Worm (Caenorhabditis elegans): Measurements from ENCODE around the gene F28B4.1.

ce11 chrX:3181870-3182269, 23.0 kb upstream of the F28B4.1 start:
- TF ChIP-seq pha-4 (tag; optimal IDR thresholded peaks at IDR 0.05): no peak
- no peak for TF ChIP-seq unc-39 (tag; optimal IDR thresholded peaks at IDR 0.05)
- no peak for TF ChIP-seq ZK546.5 (tag; optimal IDR thresholded peaks at IDR 0.05)
- no peak for TF ChIP-seq nhr-28 (tag; optimal IDR thresholded peaks at IDR 0.05)
- no peak for TF ChIP-seq lin-39 (tag; optimal IDR thresholded peaks at IDR 0.05)
- TF ChIP-seq snpc-4 (tag; optimal IDR thresholded peaks at IDR 0.05): no peak
- no peak for TF ChIP-seq jun-1 (tag; optimal IDR thresholded peaks at IDR 0.05)
- TF ChIP-seq tbx-2 (tag; optimal IDR thresholded peaks at IDR 0.05): no peak
- no peak for TF ChIP-seq nhr-237 (tag; optimal IDR thresholded peaks at IDR 0.05)
- TF ChIP-seq nhr-11 (tag; optimal IDR thresholded peaks at IDR 0.05): no peak
- TF ChIP-seq sea-2 (GFP tag; optimal IDR thresholded peaks at IDR 0.05): no peak
- no peak for TF ChIP-seq nfya-1 (tag; optimal IDR thresholded peaks at IDR 0.05; ENCODE audit: insufficient read depth)

Measured in whole organism, L3 larva.